Fruit fly (Drosophila melanogaster) whole organism, embryonic: ENCODE results near the gene Oatp33Eb.

Experiments
- ATbp ChIP-seq: fragments of 200-800 bp; sonication (Bioruptor generic); optimal IDR thresholded peaks from 2 replicates; lab custom pipeline; 2017; ENCODE audit warnings: missing biosample characterization, mild to moderate bottlenecking, missing genetic modification characterization, missing genetic modification reagents
- BtbVII ChIP-seq: fragments of 200-800 bp; sonication (Bioruptor generic); optimal IDR thresholded peaks from 3 replicates; lab custom pipeline; 2017; ENCODE audit warnings: missing biosample characterization, mild to moderate bottlenecking, missing genetic modification characterization
- CG10147 ChIP-seq: fragments of 200-800 bp; sonication (Bioruptor generic); optimal IDR thresholded peaks from 2 replicates; lab custom pipeline; 2019; ENCODE audit warnings: missing biosample characterization, mild to moderate bottlenecking, missing genetic modification characterization, moderate library complexity
- CG10209 ChIP-seq: fragments of 200-800 bp; sonication (Bioruptor generic); optimal IDR thresholded peaks from 3 replicates; lab custom pipeline; 2017; ENCODE audit warnings: missing biosample characterization, mild to moderate bottlenecking, missing genetic modification characterization, missing genetic modification reagents
- CG11504 ChIP-seq: fragments of 200-800 bp; sonication (Bioruptor generic); optimal IDR thresholded peaks from 3 replicates; lab custom pipeline; 2019; ENCODE audit warnings: missing biosample characterization, mild to moderate bottlenecking, missing genetic modification characterization, moderate library complexity
- CG15601 ChIP-seq: fragments of 200-800 bp; sonication (Bioruptor generic); optimal IDR thresholded peaks from 3 replicates; lab custom pipeline; 2019; ENCODE audit warnings: missing biosample characterization, mild to moderate bottlenecking, missing genetic modification characterization, moderate library complexity
- CG2129 ChIP-seq: fragments of 200-800 bp; sonication (Bioruptor generic); IDR thresholded peaks from 2 replicates; pipeline ENCODE4 v1.3.6; 2022; ENCODE audit warnings: missing biosample characterization, missing genetic modification characterization; ENCODE audit not compliant: partially characterized antibody
- CG2875 ChIP-seq: fragments of 200-800 bp; sonication (Bioruptor generic); optimal IDR thresholded peaks from 2 replicates; lab custom pipeline; 2017; ENCODE audit warnings: missing biosample characterization, mild to moderate bottlenecking, missing genetic modification characterization, missing genetic modification reagents
- CG31224 ChIP-seq: fragments of 200-800 bp; sonication (Bioruptor generic); IDR thresholded peaks from 2 replicates; pipeline ENCODE4 v1.3.6; 2022; ENCODE audit warnings: missing biosample characterization, missing genetic modification characterization
- CG32532 ChIP-seq: fragments of 200-800 bp; sonication (Bioruptor generic); IDR thresholded peaks from 2 replicates; pipeline ENCODE4 v1.3.6; 2022; ENCODE audit warnings: missing biosample characterization, missing genetic modification characterization
- CG33557 ChIP-seq: fragments of 200-800 bp; sonication (Bioruptor generic); optimal IDR thresholded peaks from 2 replicates; lab custom pipeline; 2019; ENCODE audit warnings: missing biosample characterization, mild to moderate bottlenecking, missing genetic modification characterization, moderate library complexity
- CG6765 ChIP-seq: fragments of 200-800 bp; sonication (Bioruptor generic); optimal IDR thresholded peaks from 3 replicates; lab custom pipeline; 2017; ENCODE audit warnings: missing biosample characterization, mild to moderate bottlenecking, missing genetic modification characterization
- CG6813 ChIP-seq: fragments of 200-800 bp; sonication (Bioruptor generic); optimal IDR thresholded peaks from 2 replicates; lab custom pipeline; 2017; ENCODE audit warnings: missing biosample characterization, missing genetic modification characterization, mild to moderate bottlenecking, moderate library complexity, missing genetic modification reagents
- CG8281 ChIP-seq: fragments of 200-800 bp; sonication (Bioruptor generic); optimal IDR thresholded peaks from 2 replicates; lab custom pipeline; 2018; ENCODE audit warnings: missing biosample characterization, mild to moderate bottlenecking, missing genetic modification characterization, moderate library complexity
- CG9215 ChIP-seq: fragments of 200-800 bp; sonication (Bioruptor generic); IDR thresholded peaks from 2 replicates; pipeline ENCODE4 v1.3.6; 2022; ENCODE audit warnings: missing biosample characterization, missing genetic modification characterization
- CG9727 ChIP-seq: fragments of 200-800 bp; sonication (Bioruptor generic); optimal IDR thresholded peaks from 3 replicates; lab custom pipeline; 2017; ENCODE audit warnings: missing biosample characterization, mild to moderate bottlenecking, missing genetic modification characterization
- Fer2 ChIP-seq: fragments of 200-800 bp; sonication (Bioruptor generic); optimal IDR thresholded peaks from 2 replicates; lab custom pipeline; 2018; ENCODE audit warnings: missing biosample characterization, mild to moderate bottlenecking, missing genetic modification characterization, moderate library complexity
- HLHmδ ChIP-seq: fragments of 200-800 bp; sonication (Bioruptor generic); optimal IDR thresholded peaks from 2 replicates; lab custom pipeline; 2018; ENCODE audit warnings: missing biosample characterization, mild to moderate bottlenecking, missing genetic modification characterization, moderate library complexity
- HmgZ ChIP-seq: fragments of 200-800 bp; sonication (Bioruptor generic); optimal IDR thresholded peaks from 2 replicates; lab custom pipeline; 2018; ENCODE audit warnings: missing biosample characterization, mild to moderate bottlenecking, missing genetic modification characterization
- Hmr ChIP-seq: fragments of 200-800 bp; sonication (Bioruptor generic); optimal IDR thresholded peaks from 3 replicates; lab custom pipeline; 2017; ENCODE audit warnings: mild to moderate bottlenecking, missing biosample characterization, missing genetic modification reagents, missing genetic modification characterization
- MTF-1 ChIP-seq: fragments of 200-800 bp; sonication (Bioruptor generic); optimal IDR thresholded peaks from 2 replicates; lab custom pipeline; 2018; ENCODE audit warnings: missing biosample characterization, mild to moderate bottlenecking, missing genetic modification characterization, borderline replicate concordance
- Max ChIP-seq: fragments of 200-800 bp; sonication (Bioruptor generic); optimal IDR thresholded peaks from 2 replicates; lab custom pipeline; 2016; ENCODE audit warnings: missing biosample characterization, mild to moderate bottlenecking, missing genetic modification characterization
- Med ChIP-seq: fragments of 200-800 bp; sonication (Bioruptor generic); peaks from one replicate; lab custom pipeline; 2016; ENCODE audit warnings: missing biosample characterization, missing genetic modification characterization, mild to moderate bottlenecking, inconsistent platforms, moderate library complexity
- NC2α ChIP-seq: fragments of 200-800 bp; sonication (Bioruptor generic); optimal IDR thresholded peaks from 2 replicates; lab custom pipeline; 2016; ENCODE audit warnings: missing biosample characterization, missing genetic modification characterization
- NFAT ChIP-seq: fragments of 200-800 bp; sonication (Bioruptor generic); IDR thresholded peaks from 2 replicates; pipeline ENCODE4 v1.3.6; 2022; ENCODE audit warnings: missing biosample characterization, missing genetic modification characterization
- Nf-YB ChIP-seq: fragments of 200-800 bp; sonication (Bioruptor generic); optimal IDR thresholded peaks from 3 replicates; lab custom pipeline; 2019; ENCODE audit warnings: missing biosample characterization, mild to moderate bottlenecking, missing genetic modification characterization, moderate library complexity
- Pdp1 ChIP-seq, 2 experiments: fragments of 200-800 bp; sonication (Bioruptor generic); optimal IDR thresholded peaks; 3 replicates each; lab custom pipeline; 2016; ENCODE audit warnings: missing biosample characterization in 2 of 2, missing genetic modification characterization in 2 of 2, mild to moderate bottlenecking in 1 of 2, moderate library complexity in 1 of 2
- Vsx1 ChIP-seq: fragments of 200-800 bp; sonication (Bioruptor generic); optimal IDR thresholded peaks from 2 replicates; lab custom pipeline; 2017; ENCODE audit warnings: missing biosample characterization, mild to moderate bottlenecking, missing genetic modification characterization, missing genetic modification reagents
- al ChIP-seq: fragments of 200-800 bp; sonication (Bioruptor generic); IDR thresholded peaks from 2 replicates; pipeline ENCODE4 v1.3.6; 2022; ENCODE audit warnings: missing biosample characterization, missing genetic modification characterization
- bigmax ChIP-seq: fragments of 200-800 bp; sonication (Bioruptor generic); optimal IDR thresholded peaks from 2 replicates; lab custom pipeline; 2018; ENCODE audit warnings: missing biosample characterization, mild to moderate bottlenecking, missing genetic modification characterization
- chinmo ChIP-seq: fragments of 200-800 bp; sonication (Bioruptor generic); IDR thresholded peaks from 4 replicates; pipeline ENCODE4 v1.3.6; 2022; ENCODE audit warnings: missing biosample characterization, missing genetic modification characterization; ENCODE audit not compliant: partially characterized antibody
- chn ChIP-seq: fragments of 200-800 bp; sonication (Bioruptor generic); optimal IDR thresholded peaks from 2 replicates; lab custom pipeline; 2016; ENCODE audit warnings: missing biosample characterization, missing genetic modification characterization
- cwo ChIP-seq: fragments of 200-800 bp; sonication (Bioruptor generic); optimal IDR thresholded peaks from 3 replicates; lab custom pipeline; 2017; ENCODE audit warnings: missing biosample characterization, missing genetic modification characterization, mild to moderate bottlenecking, moderate library complexity, missing genetic modification reagents
- dati ChIP-seq: fragments of 200-800 bp; sonication (Bioruptor generic); IDR thresholded peaks from 2 replicates; pipeline ENCODE4 v1.3.6; 2022; ENCODE audit warnings: missing biosample characterization, missing genetic modification characterization
- dm ChIP-seq: fragments of 200-800 bp; sonication (Bioruptor generic); optimal IDR thresholded peaks from 3 replicates; lab custom pipeline; 2016; ENCODE audit warnings: missing biosample characterization, missing genetic modification characterization
- exex ChIP-seq: fragments of 200-800 bp; sonication (Bioruptor generic); optimal IDR thresholded peaks from 4 replicates; lab custom pipeline; 2018; ENCODE audit warnings: missing biosample characterization, mild to moderate bottlenecking, missing genetic modification characterization, moderate library complexity
- fu2 ChIP-seq: fragments of 200-800 bp; sonication (Bioruptor generic); optimal IDR thresholded peaks from 2 replicates; lab custom pipeline; 2016; ENCODE audit warnings: missing biosample characterization, missing genetic modification characterization
- gem ChIP-seq: fragments of 200-800 bp; sonication (Bioruptor generic); optimal IDR thresholded peaks from 2 replicates; lab custom pipeline; 2019; ENCODE audit warnings: missing biosample characterization, mild to moderate bottlenecking, missing genetic modification characterization, moderate library complexity
- grn ChIP-seq: fragments of 200-800 bp; sonication (Bioruptor generic); optimal IDR thresholded peaks from 3 replicates; lab custom pipeline; 2017; ENCODE audit warnings: missing biosample characterization, missing genetic modification characterization
- h ChIP-seq: fragments of >200 bp; optimal IDR thresholded peaks from 2 replicates; lab custom pipeline; 2017
- jigr1 ChIP-seq: fragments of 200-800 bp; sonication (Bioruptor generic); IDR thresholded peaks from 3 replicates; pipeline ENCODE4 v1.3.6; 2022; ENCODE audit warnings: missing biosample characterization, missing genetic modification characterization
- nau ChIP-seq: fragments of 200-800 bp; sonication (Bioruptor generic); optimal IDR thresholded peaks from 3 replicates; lab custom pipeline; 2017; ENCODE audit warnings: missing biosample characterization, mild to moderate bottlenecking, missing genetic modification characterization, missing genetic modification reagents
- org-1 ChIP-seq: fragments of 200-800 bp; sonication (Bioruptor generic); optimal IDR thresholded peaks from 2 replicates; lab custom pipeline; 2017; ENCODE audit warnings: missing biosample characterization, missing genetic modification characterization
- pita ChIP-seq: fragments of 200-800 bp; sonication (Bioruptor generic); optimal IDR thresholded peaks from 2 replicates; lab custom pipeline; 2017; ENCODE audit warnings: missing biosample characterization, mild to moderate bottlenecking, missing genetic modification characterization
- pum ChIP-seq: fragments of 200-800 bp; sonication (Bioruptor generic); optimal IDR thresholded peaks from 2 replicates; lab custom pipeline; 2016; ENCODE audit warnings: missing biosample characterization, missing genetic modification characterization
- rib ChIP-seq: fragments of 200-800 bp; sonication (Bioruptor generic); IDR thresholded peaks from 2 replicates; pipeline ENCODE4 v1.3.6; 2022; ENCODE audit warnings: missing biosample characterization, missing genetic modification characterization
- sens ChIP-seq: fragments of 200-800 bp; sonication (Bioruptor generic); peaks from one replicate; lab custom pipeline; 2016; ENCODE audit warnings: missing biosample characterization, missing genetic modification characterization
- sqz ChIP-seq: fragments of 200-800 bp; sonication (Bioruptor generic); optimal IDR thresholded peaks from 3 replicates; lab custom pipeline; 2018; ENCODE audit warnings: missing biosample characterization, mild to moderate bottlenecking, missing genetic modification characterization
- sug ChIP-seq: fragments of 200-800 bp; optimal IDR thresholded peaks from 2 replicates; lab custom pipeline; 2019; ENCODE audit warnings: missing biosample characterization, mild to moderate bottlenecking, missing genetic modification characterization, moderate library complexity
- tap ChIP-seq: fragments of 200-800 bp; optimal IDR thresholded peaks from 3 replicates; lab custom pipeline; 2019; ENCODE audit warnings: missing biosample characterization, mild to moderate bottlenecking, missing genetic modification characterization, moderate library complexity
- wek ChIP-seq: fragments of 200-800 bp; sonication (Bioruptor generic); optimal IDR thresholded peaks from 3 replicates; lab custom pipeline; 2018; ENCODE audit warnings: missing biosample characterization, mild to moderate bottlenecking, missing genetic modification characterization, moderate library complexity
- yki ChIP-seq: fragments of >200 bp; optimal IDR thresholded peaks from 3 replicates; lab custom pipeline; 2018

The Oatp33Eb gene

DNA sequence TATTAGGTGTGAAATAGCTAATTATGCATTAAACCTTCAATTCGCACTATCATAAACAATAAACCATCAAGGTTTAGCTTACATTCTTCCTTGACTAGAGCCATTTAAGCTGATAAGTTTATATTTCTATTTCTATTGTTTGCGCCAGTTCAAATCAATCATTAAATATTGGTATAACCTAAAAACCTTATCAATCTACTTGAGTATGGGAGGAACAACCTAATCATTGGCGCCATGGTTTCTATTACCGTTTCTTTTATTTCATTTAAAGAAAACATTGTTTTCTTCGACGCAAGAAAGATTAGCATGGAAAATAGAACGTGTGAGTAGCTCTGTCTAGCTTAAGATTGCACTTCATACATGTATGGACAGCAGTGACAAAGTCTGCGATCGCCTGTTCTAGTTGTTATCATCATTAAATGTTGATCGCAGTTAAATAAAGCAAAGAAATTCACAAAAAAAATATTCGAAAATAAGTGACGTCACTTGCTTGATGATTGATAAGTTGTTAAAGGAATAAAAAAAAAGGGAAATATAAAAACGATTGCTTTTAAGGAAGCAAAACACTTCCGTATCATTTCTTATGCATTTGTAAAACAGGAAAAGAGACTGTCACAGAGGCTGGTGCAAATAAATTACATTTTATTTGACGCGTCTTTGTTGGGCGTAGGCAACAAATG, 26.1 kb downstream of the Oatp33Eb start (continued):
- peak; percentile 34 for TF ChIP-seq sqz
- no peak for TF ChIP-seq jigr1 (GFP tag; lab: Robert Waterston, UW)
- no peak for TF ChIP-seq NC2α (GFP tag; lab: Kevin White, UChicago)
- no peak for TF ChIP-seq fu2 (GFP tag; lab: Kevin White, UChicago)
- TF ChIP-seq HLHmδ (GFP tag; lab: Kevin White, UChicago), result no peak
- no peak for TF ChIP-seq cwo (GFP tag; lab: Kevin White, UChicago)
- TF ChIP-seq CG33557 (GFP tag; lab: Kevin White, UChicago), result peak; percentile 37
- TF ChIP-seq pita (GFP tag; lab: Kevin White, UChicago), result no peak
- TF ChIP-seq bigmax, result peak; percentile 47
- TF ChIP-seq dati, result no peak
- TF ChIP-seq exex (tag; lab: Kevin White, UChicago), result peak; percentile 73
- TF ChIP-seq org-1, result peak; percentile 16
- TF ChIP-seq CG15601, result peak; percentile 28
- TF ChIP-seq grn, result peak; percentile 29
- no peak for TF ChIP-seq dm
- no peak for TF ChIP-seq CG10147 (GFP tag; lab: Kevin White, UChicago)
- TF ChIP-seq tap (tag; lab: Kevin White, UChicago), result no peak
- peak; percentile 41 for TF ChIP-seq CG8281
- TF ChIP-seq CG32532, result no peak
- TF ChIP-seq pum (GFP tag; lab: Kevin White, UChicago), result no peak
- TF ChIP-seq h (lab: Kevin White, UChicago), result no peak
- TF ChIP-seq yki (lab: Kevin White, UChicago), result no peak
- TF ChIP-seq ATbp (GFP tag; lab: Kevin White, UChicago), result peak; percentile 15
- no peak for TF ChIP-seq al (GFP tag; lab: Robert Waterston, UW)
- TF ChIP-seq MTF-1 (GFP tag; lab: Kevin White, UChicago), result no peak
- TF ChIP-seq CG6765 (GFP tag; lab: Kevin White, UChicago), result no peak
- peak; percentile 10 for TF ChIP-seq nau (GFP tag; lab: Kevin White, UChicago)
- TF ChIP-seq chinmo, result no peak
- peak; percentile 35 for TF ChIP-seq BtbVII (GFP tag; lab: Kevin White, UChicago)
- no peak for TF ChIP-seq CG9215 (GFP tag; lab: Robert Waterston, UW)
- no peak for TF ChIP-seq CG2129
- peak; percentile 70 for TF ChIP-seq sens (GFP tag; lab: Kevin White, UChicago)
- TF ChIP-seq Nf-YB (GFP tag; lab: Kevin White, UChicago), result no peak
- TF ChIP-seq CG31224 (GFP tag; lab: Robert Waterston, UW), result no peak
- no peak for TF ChIP-seq Max (GFP tag; lab: Kevin White, UChicago)
- TF ChIP-seq sug (tag; lab: Kevin White, UChicago), result peak; percentile 5
- TF ChIP-seq chn, result no peak
- peak; percentile 24 for TF ChIP-seq wek (GFP tag; lab: Kevin White, UChicago)
- peak; percentile 33 for TF ChIP-seq Vsx1 (GFP tag; lab: Kevin White, UChicago)
- peak in 1 of 2 experiments; percentile 1 for TF ChIP-seq Pdp1 (GFP tag; optimal IDR thresholded peaks at IDR 0.05; lab: Kevin White, UChicago)

dm6 chr2L:12475308-12475707, 27.0 kb downstream of the Oatp33Eb start:
- TF ChIP-seq Med (GFP tag; lab: Kevin White, UChicago), result peak; percentile 86
- peak; percentile 49 for TF ChIP-seq CG10209 (GFP tag; lab: Kevin White, UChicago)
- peak; percentile 34 for TF ChIP-seq CG9727 (GFP tag; lab: Kevin White, UChicago)
- TF ChIP-seq gem, result peak; percentile 26
- peak; percentile 49 for TF ChIP-seq HmgZ
- peak; percentile 82 for TF ChIP-seq Hmr (GFP tag; lab: Kevin White, UChicago)
- peak; percentile 73 for TF ChIP-seq rib (GFP tag; lab: Robert Waterston, UW)
- peak; percentile 4 for TF ChIP-seq CG11504 (tag; lab: Kevin White, UChicago)
- TF ChIP-seq CG2875 (GFP tag; lab: Kevin White, UChicago), result no peak
- TF ChIP-seq Fer2 (tag; lab: Kevin White, UChicago), result peak; percentile 10
- no peak for TF ChIP-seq NFAT (GFP tag; lab: Robert Waterston, UW)
- peak; percentile 84 for TF ChIP-seq CG6813
